Fruit fly (Drosophila melanogaster) whole organism, wandering third instar larva: ENCODE results near the gene CG42537.
A peak's percentile ranks its signal among the peaks of the same experiment; 100 is the strongest.

Experiments used
- Abd-B ChIP-seq: fragments of >200 bp; optimal IDR thresholded peaks from 2 replicates; lab custom pipeline; 2017; ENCODE audit warnings: missing biosample characterization, missing genetic modification characterization
- CG9705 ChIP-seq: fragments of 200-800 bp; sonication (Bioruptor generic); optimal IDR thresholded peaks from 2 replicates; lab custom pipeline; 2018; ENCODE audit warnings: missing biosample characterization, mild to moderate bottlenecking, missing genetic modification characterization
- CrebA ChIP-seq: fragments of 200-800 bp; sonication (Bioruptor generic); optimal IDR thresholded peaks from 2 replicates; lab custom pipeline; 2016; ENCODE audit warnings: missing biosample characterization, mild to moderate bottlenecking, missing genetic modification characterization, borderline replicate concordance
- Dfd ChIP-seq: fragments of >200 bp; optimal IDR thresholded peaks from 2 replicates; lab custom pipeline; 2017; ENCODE audit warnings: missing biosample characterization, missing genetic modification characterization
- Dif ChIP-seq: fragments of 200-275, 200-300 bp; sonication (Bioruptor generic); optimal IDR thresholded peaks from 2 replicates; lab custom pipeline; 2018; ENCODE audit warnings: missing biosample characterization, missing genetic modification characterization; ENCODE audit not compliant: partially characterized antibody
- GATAd ChIP-seq: sonication (Bioruptor generic); optimal IDR thresholded peaks from 2 replicates; lab custom pipeline; 2016; ENCODE audit warnings: missing biosample characterization, missing genetic modification characterization
- HLH106 ChIP-seq: fragments of 200-800 bp; optimal IDR thresholded peaks from 3 replicates; lab custom pipeline; 2019; ENCODE audit warnings: missing biosample characterization, mild to moderate bottlenecking, missing genetic modification characterization, moderate library complexity
- Hnf4 ChIP-seq: fragments of 200-800 bp; sonication (Bioruptor generic); optimal IDR thresholded peaks from 2 replicates; lab custom pipeline; 2016; ENCODE audit warnings: missing biosample characterization, mild to moderate bottlenecking, missing genetic modification characterization
- Hr78 ChIP-seq: fragments of >200 bp; optimal IDR thresholded peaks from 2 replicates; lab custom pipeline; 2017; ENCODE audit warnings: missing biosample characterization, missing genetic modification characterization
- Hr83 ChIP-seq: fragments of 200-300 bp; sonication (Bioruptor generic); optimal IDR thresholded peaks from 2 replicates; lab custom pipeline; 2016; ENCODE audit warnings: missing biosample characterization, mild to moderate bottlenecking, missing genetic modification characterization, moderate library complexity; ENCODE audit not compliant: poor library complexity, severe bottlenecking
- Jra ChIP-seq: sonication (Bioruptor generic); optimal IDR thresholded peaks from 2 replicates; lab custom pipeline; 2016; ENCODE audit warnings: missing biosample characterization, missing genetic modification characterization
- Mio ChIP-seq: sonication (Bioruptor generic); optimal IDR thresholded peaks from 2 replicates; lab custom pipeline; 2016; ENCODE audit warnings: missing biosample characterization, missing genetic modification characterization
- Myc ChIP-seq: fragments of >200 bp; optimal IDR thresholded peaks from 2 replicates; lab custom pipeline; 2017
- N ChIP-seq: fragments of >200 bp; optimal IDR thresholded peaks from 2 replicates; lab custom pipeline; 2018; ENCODE audit warnings: missing biosample characterization, missing external identifiers, missing genetic modification characterization
- OdsH ChIP-seq: fragments of 200-800 bp; sonication (Bioruptor generic); optimal IDR thresholded peaks from 2 replicates; lab custom pipeline; 2016; ENCODE audit warnings: missing biosample characterization, mild to moderate bottlenecking, missing genetic modification characterization
- Rel ChIP-seq, 2 experiments: fragments of 200-800 bp; sonication (Bioruptor generic) in 1 of 2; optimal IDR thresholded peaks; 2 replicates in 1 of 2; 3 replicates in 1 of 2; lab custom pipeline; 2016 to 2019; ENCODE audit warnings: mild to moderate bottlenecking in 2 of 2, missing biosample characterization in 2 of 2, missing genetic modification characterization in 2 of 2, moderate library complexity in 1 of 2
- Sp1 ChIP-seq: fragments of 200-800 bp; sonication (Bioruptor generic); optimal IDR thresholded peaks from 3 replicates; lab custom pipeline; 2019; ENCODE audit warnings: missing biosample characterization, mild to moderate bottlenecking, missing genetic modification characterization, moderate library complexity
- Vsx2 ChIP-seq: fragments of 200-300, 225-300 bp; sonication (Bioruptor generic); optimal IDR thresholded peaks from 2 replicates; lab custom pipeline; 2018; ENCODE audit warnings: missing biosample characterization, missing genetic modification characterization; ENCODE audit not compliant: partially characterized antibody
- br ChIP-seq: fragments of 200-800 bp; sonication (Bioruptor generic); optimal IDR thresholded peaks from 2 replicates; lab custom pipeline; 2016; ENCODE audit warnings: missing biosample characterization, missing genetic modification characterization
- brk ChIP-seq: fragments of 200-800 bp; sonication (Bioruptor generic); optimal IDR thresholded peaks from 2 replicates; lab custom pipeline; 2016; ENCODE audit warnings: missing biosample characterization, mild to moderate bottlenecking, missing genetic modification characterization
- dl ChIP-seq, 2 experiments: fragments of 175-275, 200-275 bp in 1 of 2; fragments of 200-275 bp in 1 of 2; sonication (Bioruptor generic); optimal IDR thresholded peaks; lab custom pipeline; 2018; ENCODE audit warnings: mild to moderate bottlenecking in 2 of 2, missing biosample characterization in 2 of 2, missing genetic modification characterization in 2 of 2, moderate library complexity in 2 of 2; ENCODE audit not compliant: partially characterized antibody in 2 of 2, insufficient read depth in 1 of 2
- dmrt93B ChIP-seq: fragments of 200-800 bp; sonication (Bioruptor generic); optimal IDR thresholded peaks from 2 replicates; lab custom pipeline; 2018; ENCODE audit warnings: missing biosample characterization, mild to moderate bottlenecking, missing genetic modification characterization
- dsf ChIP-seq: sonication (Bioruptor generic); optimal IDR thresholded peaks from 2 replicates; lab custom pipeline; 2016; ENCODE audit warnings: missing biosample characterization, missing genetic modification characterization, borderline replicate concordance
- foxo ChIP-seq, 2 experiments: fragments of 200-800 bp; sonication (Bioruptor generic); optimal IDR thresholded peaks; 2 replicates in 1 of 2; 3 replicates in 1 of 2; lab custom pipeline; 2016 to 2017; ENCODE audit warnings: missing biosample characterization in 2 of 2, missing genetic modification characterization in 2 of 2
- fru ChIP-seq: fragments of 200-800 bp; sonication (Bioruptor generic); optimal IDR thresholded peaks from 3 replicates; lab custom pipeline; 2016; ENCODE audit warnings: missing biosample characterization, mild to moderate bottlenecking, missing genetic modification characterization
- h ChIP-seq: fragments of 200-800 bp; sonication (Bioruptor generic); optimal IDR thresholded peaks from 3 replicates; lab custom pipeline; 2016; ENCODE audit warnings: missing biosample characterization, mild to moderate bottlenecking, missing genetic modification characterization
- jim ChIP-seq: fragments of 175-275, 200-325 bp; sonication (Bioruptor generic); optimal IDR thresholded peaks from 2 replicates; lab custom pipeline; 2016; ENCODE audit warnings: missing biosample characterization, mild to moderate bottlenecking, missing genetic modification characterization
- psq ChIP-seq: fragments of 200-800 bp; sonication (Bioruptor generic); optimal IDR thresholded peaks from 3 replicates; lab custom pipeline; 2017; ENCODE audit warnings: missing biosample characterization, mild to moderate bottlenecking, missing genetic modification characterization, moderate library complexity
- rgr ChIP-seq: fragments of 200-800 bp; sonication (Bioruptor generic); optimal IDR thresholded peaks from 3 replicates; lab custom pipeline; 2016; ENCODE audit warnings: missing biosample characterization, mild to moderate bottlenecking, missing genetic modification characterization
- sage ChIP-seq: fragments of 200-800 bp; sonication (Bioruptor generic); optimal IDR thresholded peaks from 2 replicates; lab custom pipeline; 2016; ENCODE audit warnings: missing biosample characterization, mild to moderate bottlenecking, missing genetic modification characterization
- tai ChIP-seq: sonication (Bioruptor generic); optimal IDR thresholded peaks from 2 replicates; lab custom pipeline; 2016; ENCODE audit warnings: missing biosample characterization, missing genetic modification characterization
- usp ChIP-seq: fragments of >200 bp; optimal IDR thresholded peaks from 2 replicates; lab custom pipeline; 2017; ENCODE audit warnings: missing biosample characterization, missing genetic modification characterization
- woc ChIP-seq: sonication (Bioruptor generic); optimal IDR thresholded peaks from 2 replicates; lab custom pipeline; 2016; ENCODE audit warnings: missing biosample characterization, mild to moderate bottlenecking, missing genetic modification characterization

Gene CG42537

DNA sequence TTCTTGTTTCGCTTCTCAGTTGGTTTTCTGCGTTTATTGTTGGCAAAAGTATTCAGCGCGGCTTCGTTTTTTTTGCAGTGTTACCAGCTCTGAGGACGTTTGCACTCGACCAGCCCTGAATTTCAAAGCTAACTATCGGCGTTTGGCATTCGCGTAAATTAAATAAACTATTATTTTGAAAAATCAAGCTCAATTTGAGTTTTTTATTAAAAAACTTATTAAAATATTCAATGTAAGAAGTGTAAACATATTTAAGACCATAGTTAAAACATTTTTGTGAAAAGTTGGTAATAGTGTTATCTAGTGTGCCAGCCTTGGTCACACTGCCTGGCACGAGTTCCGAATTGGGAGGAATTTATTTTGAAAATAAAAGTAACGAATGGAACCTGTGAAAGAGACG lies 31.8 kb upstream of the CG42537 start, which contains the start of the genes SmD2 and CG18048:
SmD2 (minus strand) TSS at position 98 of the 400 bp plus-strand sequence.
CG18048 (plus strand) TSS at position 298 of the 400 bp plus-strand sequence.
- peak; percentile 20 for TF ChIP-seq h
- no peak for TF ChIP-seq Dfd (GFP tag; lab: Kevin White, UChicago)
- TF ChIP-seq woc (GFP tag; lab: Kevin White, UChicago), result peak; percentile 11
- TF ChIP-seq HLH106 (tag; lab: Kevin White, UChicago), result peak; percentile 7
- TF ChIP-seq Sp1 (GFP tag; lab: Kevin White, UChicago), result peak; percentile 4

dm6 chr3R:6348943-6349342 lies 28.7 kb upstream of the CG42537 start, which contains the start of gene Hr83:
TSS of gene Hr83 (plus strand) at chr3R:6349243.
- TF ChIP-seq rgr (GFP tag; lab: Kevin White, UChicago), result no peak
- no peak for TF ChIP-seq sage
- no peak for TF ChIP-seq N
- TF ChIP-seq dsf (GFP tag; lab: Kevin White, UChicago), result no peak
- TF ChIP-seq OdsH, result no peak
- TF ChIP-seq tai, result no peak
- TF ChIP-seq Myc (lab: Kevin White, UChicago), result no peak

DNA sequence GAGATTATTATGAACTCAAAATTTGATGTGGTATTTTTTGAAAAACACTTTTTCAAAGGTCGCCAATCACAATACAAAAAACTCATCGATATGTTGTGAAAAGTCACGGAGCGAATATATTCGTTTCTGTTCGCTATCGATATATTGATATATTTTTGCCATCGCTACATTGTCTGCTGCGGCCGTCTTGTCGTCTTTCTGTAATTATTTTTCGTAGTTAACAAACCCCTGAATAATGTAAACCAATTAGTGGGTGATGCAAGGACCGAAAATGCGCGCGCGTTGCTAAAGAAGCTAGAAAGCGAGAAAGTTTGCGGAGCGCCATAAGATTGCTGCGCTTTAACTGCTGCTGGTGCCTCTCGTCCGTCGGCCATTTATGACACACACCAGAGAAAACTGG lies 26.8 kb upstream of the CG42537 start, which contains the start of gene Pak:
Pak (plus strand) TSS at position 142 of the 400 bp plus-strand sequence.
- peak; percentile 29 for TF ChIP-seq Hnf4
- TF ChIP-seq foxo (GFP tag; optimal IDR thresholded peaks at IDR 0.05; lab: Kevin White, UChicago), result no peak
- TF ChIP-seq GATAd (GFP tag; lab: Kevin White, UChicago), result peak; percentile 15
- no peak for TF ChIP-seq Myc (lab: Kevin White, UChicago)
- no peak for TF ChIP-seq CG9705 (GFP tag; lab: Kevin White, UChicago)
- no peak for TF ChIP-seq Vsx2
- TF ChIP-seq Dfd (GFP tag; lab: Kevin White, UChicago), result no peak
- no peak for TF ChIP-seq dsf (GFP tag; lab: Kevin White, UChicago)
- no peak for TF ChIP-seq h
- no peak for TF ChIP-seq fru (GFP tag; lab: Kevin White, UChicago)
- peak; percentile 42 for TF ChIP-seq woc (GFP tag; lab: Kevin White, UChicago)
- no peak for TF ChIP-seq CrebA (GFP tag; lab: Kevin White, UChicago)
- TF ChIP-seq Hr83 (GFP tag; lab: Kevin White, UChicago), result peak; percentile 91
- TF ChIP-seq Rel (GFP tag; optimal IDR thresholded peaks at IDR 0.05; lab: Kevin White, UChicago), result no peak
- no peak for TF ChIP-seq Rel (tag; optimal IDR thresholded peaks at IDR 0.05; lab: Kevin White, UChicago)
- TF ChIP-seq Dif, result no peak
- no peak for TF ChIP-seq dmrt93B (GFP tag; lab: Kevin White, UChicago)
- no peak for TF ChIP-seq brk (GFP tag; lab: Kevin White, UChicago)
- TF ChIP-seq psq (GFP tag; lab: Kevin White, UChicago), result no peak
- no peak for TF ChIP-seq jim (GFP tag; lab: Kevin White, UChicago)
- no peak for TF ChIP-seq br (GFP tag; lab: Kevin White, UChicago)

DNA sequence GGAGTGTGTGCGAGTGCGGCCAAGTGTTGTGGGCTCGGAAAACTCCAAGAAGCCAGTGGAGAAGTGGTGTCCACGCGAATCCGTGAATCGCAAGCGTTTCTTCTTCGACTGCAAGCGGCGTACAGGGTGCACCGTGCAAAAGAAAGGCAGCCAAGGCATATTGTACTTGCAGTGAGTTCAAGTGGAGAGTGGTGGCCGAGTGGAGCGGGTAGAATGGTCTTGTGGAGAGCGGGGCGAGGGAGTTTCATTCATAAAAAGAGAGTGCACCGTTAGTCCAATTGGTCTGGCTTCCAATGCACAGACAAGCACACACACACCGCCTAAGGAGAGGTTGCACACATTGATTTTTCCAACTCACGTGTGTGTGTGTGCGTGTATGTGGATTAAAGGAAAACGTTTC lies 26.4 kb upstream of the CG42537 start:
- TF ChIP-seq HLH106 (tag; lab: Kevin White, UChicago) (no peak), Myc (lab: Kevin White, UChicago) (no peak), rgr (GFP tag; lab: Kevin White, UChicago) (no peak), Mio (GFP tag; lab: Kevin White, UChicago) (no peak), foxo (GFP tag; optimal IDR thresholded peaks at IDR 0.05; lab: Kevin White, UChicago) (no peak), dl (GFP tag; optimal IDR thresholded peaks at IDR 0.05; lab: Kevin White, UChicago; ENCODE audit: insufficient read depth in 1 of 2, partially characterized antibody in 2 of 2) (no peak), Sp1 (GFP tag; lab: Kevin White, UChicago) (no peak), Rel (GFP tag; optimal IDR thresholded peaks at IDR 0.05; lab: Kevin White, UChicago) (no peak), Rel (tag; optimal IDR thresholded peaks at IDR 0.05; lab: Kevin White, UChicago) (no peak), OdsH (no peak), dmrt93B (GFP tag; lab: Kevin White, UChicago) (no peak), CG9705 (GFP tag; lab: Kevin White, UChicago) (no peak), Vsx2 (no peak), Jra (no peak), usp (GFP tag; lab: Kevin White, UChicago) (no peak), Hr78 (GFP tag; lab: Kevin White, UChicago) (no peak), h (no peak), Dfd (GFP tag; lab: Kevin White, UChicago) (no peak), Abd-B (GFP tag; lab: Kevin White, UChicago) (no peak), br (GFP tag; lab: Kevin White, UChicago) (no peak), CrebA (GFP tag; lab: Kevin White, UChicago) (no peak)
